Worm (Caenorhabditis elegans) whole organism, dauer: ENCODE data around the gene toh-1.

Experiments used
- unc-62 ChIP-seq: sonication (generic microtip); optimal IDR thresholded peaks from 2 replicates; lab custom pipeline; 2017; ENCODE audit warnings: missing biosample characterization, missing genetic modification reagents, missing genetic modification characterization

Gene toh-1

ce11 chrIII:3782853-3783252 lies 26.0 kb downstream of the toh-1 start:
- TF ChIP-seq unc-62 (GFP tag; lab: Kevin White, UChicago), result no peak

ce11 chrIII:3781827-3782226 lies 27.0 kb downstream of the toh-1 start:
- no peak for TF ChIP-seq unc-62 (GFP tag; lab: Kevin White, UChicago)

ce11 chrIII:3774550-3774949 lies 34.3 kb downstream of the toh-1 start:
- no peak for TF ChIP-seq unc-62 (GFP tag; lab: Kevin White, UChicago)

- TF ChIP-seq unc-62 (GFP tag; lab: Kevin White, UChicago), result no peak
These were observed 35.7 kb downstream of the toh-1 start, which contains the start of gene lec-4 for ce11 chrIII:3773173-3773572. Gene lec-4, minus strand, starts transcription at chrIII:3773326.

ce11 chrIII:3768200-3768599 lies 40.6 kb downstream of the toh-1 start, which contains the start of gene gmeb-3:
Gene gmeb-3, plus strand, starts transcription at chrIII:3768500.
- TF ChIP-seq unc-62 (GFP tag; lab: Kevin White, UChicago), result no peak

ce11 chrIII:3765460-3765859 lies 43.4 kb downstream of the toh-1 start, which contains the start of gene C44F1.1:
Gene C44F1.1, minus strand, starts transcription at chrIII:3765560.
- TF ChIP-seq unc-62 (GFP tag; lab: Kevin White, UChicago), result no peak

- TF ChIP-seq unc-62 (GFP tag; lab: Kevin White, UChicago), result no peak
These were observed 44.2 kb downstream of the toh-1 start for ce11 chrIII:3764584-3764983.

ce11 chrIII:3764043-3764442 lies 44.8 kb downstream of the toh-1 start:
- no peak for TF ChIP-seq unc-62 (GFP tag; lab: Kevin White, UChicago)

- TF ChIP-seq unc-62 (GFP tag; lab: Kevin White, UChicago), result no peak
These were observed 49.5 kb downstream of the toh-1 start, which contains the start of gene arcp-1 for ce11 chrIII:3759312-3759711. Gene arcp-1, minus strand, starts transcription at chrIII:3759412.
